Fruit fly (Drosophila melanogaster) whole organism, embryonic: Measurements from ENCODE around the gene CG17786.
A peak's percentile ranks its signal among the peaks of the same experiment; 100 is the strongest.

ENCODE experiments used
- Antp ChIP-seq: fragments of 200-800 bp; sonication (Bioruptor generic); optimal IDR thresholded peaks from 3 replicates; lab custom pipeline; 2016; ENCODE audit warnings: missing biosample characterization, missing genetic modification characterization
- CG13296 ChIP-seq: fragments of 200-800 bp; sonication (Bioruptor generic); optimal IDR thresholded peaks from 3 replicates; lab custom pipeline; 2018; ENCODE audit warnings: missing biosample characterization, mild to moderate bottlenecking, missing genetic modification characterization
- CG14050 ChIP-seq: fragments of 200-800 bp; sonication (Bioruptor generic); IDR thresholded peaks from 3 replicates; pipeline ENCODE4 v1.3.6; 2022; ENCODE audit warnings: missing biosample characterization, missing genetic modification characterization
- CG14441 ChIP-seq: fragments of 200-800 bp; sonication (Bioruptor generic); IDR thresholded peaks from 2 replicates; pipeline ENCODE4 v1.3.6; 2022; ENCODE audit warnings: missing biosample characterization, missing genetic modification characterization
- CG15073 ChIP-seq: fragments of 200-800 bp; sonication (Bioruptor generic); optimal IDR thresholded peaks from 2 replicates; lab custom pipeline; 2016; ENCODE audit warnings: missing biosample characterization, missing genetic modification characterization
- CG15601 ChIP-seq: fragments of 200-800 bp; sonication (Bioruptor generic); optimal IDR thresholded peaks from 3 replicates; lab custom pipeline; 2019; ENCODE audit warnings: missing biosample characterization, mild to moderate bottlenecking, missing genetic modification characterization, moderate library complexity
- CG15696 ChIP-seq: fragments of 200-800 bp; sonication (Bioruptor generic); optimal IDR thresholded peaks from 2 replicates; lab custom pipeline; 2019; ENCODE audit warnings: missing biosample characterization, mild to moderate bottlenecking, missing genetic modification characterization, moderate library complexity
- CG16815 ChIP-seq: fragments of 200-800 bp; sonication (Bioruptor generic); optimal IDR thresholded peaks from 3 replicates; lab custom pipeline; 2017; ENCODE audit warnings: missing biosample characterization, mild to moderate bottlenecking, missing genetic modification characterization
- CG16863 ChIP-seq: fragments of 200-800 bp; sonication (Bioruptor generic); optimal IDR thresholded peaks from 3 replicates; lab custom pipeline; 2016; ENCODE audit warnings: missing biosample characterization, missing genetic modification characterization
- CG17361 ChIP-seq: fragments of 200-800 bp; sonication (Bioruptor generic); IDR thresholded peaks from 3 replicates; pipeline ENCODE4 v1.3.6; 2022; ENCODE audit warnings: missing biosample characterization, missing genetic modification characterization
- CG30020 ChIP-seq: fragments of 200-800 bp; optimal IDR thresholded peaks from 2 replicates; lab custom pipeline; 2019; ENCODE audit warnings: missing biosample characterization, mild to moderate bottlenecking, missing genetic modification characterization, moderate library complexity
- CG32772 ChIP-seq: fragments of 200-800 bp; sonication (Bioruptor generic); IDR thresholded peaks from 2 replicates; pipeline ENCODE4 v1.3.6; 2022; ENCODE audit warnings: missing biosample characterization, missing genetic modification characterization
- CG43689 ChIP-seq: fragments of 200-800 bp; sonication (Bioruptor generic); IDR thresholded peaks from 2 replicates; pipeline ENCODE4 v1.3.6; 2022; ENCODE audit warnings: missing biosample characterization, missing genetic modification characterization
- CG6654 ChIP-seq: fragments of 200-800 bp; sonication (Bioruptor generic); optimal IDR thresholded peaks from 2 replicates; lab custom pipeline; 2017; ENCODE audit warnings: missing biosample characterization, mild to moderate bottlenecking, missing genetic modification characterization
- CG9437 ChIP-seq: fragments of 200-800 bp; sonication (Bioruptor generic); optimal IDR thresholded peaks from 2 replicates; lab custom pipeline; 2018; ENCODE audit warnings: missing biosample characterization, mild to moderate bottlenecking, missing genetic modification characterization
- CG9609 ChIP-seq: fragments of 200-800 bp; sonication (Bioruptor generic); optimal IDR thresholded peaks from 3 replicates; lab custom pipeline; 2016; ENCODE audit warnings: missing biosample characterization, missing genetic modification characterization
- Dad ChIP-seq: fragments of 200-800 bp; sonication (Bioruptor generic); optimal IDR thresholded peaks from 3 replicates; lab custom pipeline; 2016; ENCODE audit warnings: missing biosample characterization, missing genetic modification characterization
- Deaf1 ChIP-seq: fragments of 200-800 bp; optimal IDR thresholded peaks from 3 replicates; lab custom pipeline; 2019; ENCODE audit warnings: missing biosample characterization, mild to moderate bottlenecking, missing genetic modification characterization, moderate library complexity
- Dek ChIP-seq: fragments of 200-800 bp; sonication (Bioruptor generic); optimal IDR thresholded peaks from 3 replicates; lab custom pipeline; 2019; ENCODE audit warnings: missing biosample characterization, mild to moderate bottlenecking, missing genetic modification characterization, moderate library complexity
- Fer3 ChIP-seq: fragments of 200-800 bp; sonication (Bioruptor generic); optimal IDR thresholded peaks from 2 replicates; lab custom pipeline; 2018; ENCODE audit warnings: missing biosample characterization, mild to moderate bottlenecking, missing genetic modification characterization, moderate library complexity
- Hey ChIP-seq: fragments of 200-800 bp; sonication (Bioruptor generic); optimal IDR thresholded peaks from 3 replicates; lab custom pipeline; 2018; ENCODE audit warnings: missing biosample characterization, mild to moderate bottlenecking, missing genetic modification characterization
- Hr3 ChIP-seq: fragments of 200-800 bp; sonication (Bioruptor generic); optimal IDR thresholded peaks from 3 replicates; lab custom pipeline; 2016; ENCODE audit warnings: missing biosample characterization, missing genetic modification characterization
- Max ChIP-seq: fragments of 200-800 bp; sonication (Bioruptor generic); optimal IDR thresholded peaks from 2 replicates; lab custom pipeline; 2016; ENCODE audit warnings: missing biosample characterization, mild to moderate bottlenecking, missing genetic modification characterization
- Nf-YC ChIP-seq: fragments of 200-800 bp; optimal IDR thresholded peaks from 3 replicates; lab custom pipeline; 2019; ENCODE audit warnings: missing biosample characterization, mild to moderate bottlenecking, missing genetic modification characterization, moderate library complexity
- Opbp ChIP-seq: fragments of 200-800 bp; sonication (Bioruptor generic); IDR thresholded peaks from 3 replicates; pipeline ENCODE4 v1.3.6; 2022; ENCODE audit warnings: missing biosample characterization, missing genetic modification characterization; ENCODE audit not compliant: partially characterized antibody
- Sin3A ChIP-seq: fragments of >200 bp; optimal IDR thresholded peaks from 2 replicates; lab custom pipeline; 2018
- Spps ChIP-seq: fragments of 200-800 bp; sonication (Bioruptor generic); optimal IDR thresholded peaks from 2 replicates; lab custom pipeline; 2018; ENCODE audit warnings: missing biosample characterization, mild to moderate bottlenecking, missing genetic modification characterization
- Taf1 ChIP-seq: fragments of 200-800 bp; sonication (Bioruptor generic); IDR thresholded peaks from 2 replicates; pipeline ENCODE4 v1.3.6; 2022; ENCODE audit warnings: missing biosample characterization, missing genetic modification characterization
- danr ChIP-seq: fragments of 200-800 bp; sonication (Bioruptor generic); IDR thresholded peaks from 2 replicates; pipeline ENCODE4 v1.3.6; 2022; ENCODE audit warnings: missing biosample characterization, missing genetic modification characterization
- fd96Cb ChIP-seq: fragments of 200-800 bp; sonication (Bioruptor generic); optimal IDR thresholded peaks from 2 replicates; lab custom pipeline; 2018; ENCODE audit warnings: missing biosample characterization, mild to moderate bottlenecking, missing genetic modification characterization, moderate library complexity
- fu2 ChIP-seq: fragments of 200-800 bp; sonication (Bioruptor generic); optimal IDR thresholded peaks from 2 replicates; lab custom pipeline; 2016; ENCODE audit warnings: missing biosample characterization, missing genetic modification characterization
- grau ChIP-seq: fragments of 200-800 bp; optimal IDR thresholded peaks from 3 replicates; lab custom pipeline; 2019; ENCODE audit warnings: missing biosample characterization, mild to moderate bottlenecking, missing genetic modification characterization, moderate library complexity
- gro ChIP-seq: fragments of 200-800 bp; sonication (Bioruptor generic); optimal IDR thresholded peaks from 2 replicates; lab custom pipeline; 2016; ENCODE audit warnings: missing biosample characterization, missing genetic modification characterization
- klu ChIP-seq: fragments of 200-800 bp; sonication (Bioruptor generic); IDR thresholded peaks from 2 replicates; pipeline ENCODE4 v1.3.6; 2022; ENCODE audit warnings: missing biosample characterization, missing genetic modification characterization
- kni ChIP-seq: fragments of 200-800 bp; sonication (Bioruptor generic); optimal IDR thresholded peaks from 3 replicates; lab custom pipeline; 2017; ENCODE audit warnings: mild to moderate bottlenecking, missing biosample characterization, missing genetic modification reagents, missing genetic modification characterization
- lilli ChIP-seq: fragments of 200-800 bp; sonication (Bioruptor generic); optimal IDR thresholded peaks from 3 replicates; lab custom pipeline; 2016; ENCODE audit warnings: missing biosample characterization, missing genetic modification characterization
- luna ChIP-seq: fragments of 200-800 bp; sonication (Bioruptor generic); optimal IDR thresholded peaks from 2 replicates; lab custom pipeline; 2016; ENCODE audit warnings: missing biosample characterization, missing genetic modification characterization
- nau ChIP-seq: fragments of 200-800 bp; sonication (Bioruptor generic); optimal IDR thresholded peaks from 3 replicates; lab custom pipeline; 2017; ENCODE audit warnings: missing biosample characterization, mild to moderate bottlenecking, missing genetic modification characterization, missing genetic modification reagents
- odd ChIP-seq: fragments of 200-800 bp; sonication (Bioruptor generic); optimal IDR thresholded peaks from 2 replicates; lab custom pipeline; 2017; ENCODE audit warnings: missing biosample characterization, mild to moderate bottlenecking, missing genetic modification characterization
- pan ChIP-seq, 4 experiments: fragments of >200 bp in 3 of 4; fragments of 200-800 bp in 1 of 4; sonication (Bioruptor generic) in 1 of 4; optimal IDR thresholded peaks in 3 of 4; IDR thresholded peaks in 1 of 4; 2 replicates each; pipeline versions ENCODE4 v1.3.6 to Lab custom; 2017 to 2022; ENCODE audit warnings: missing biosample characterization in 2 of 4, missing genetic modification characterization in 2 of 4, mixed read lengths in 1 of 4
- pnt ChIP-seq: fragments of 200-800 bp; sonication (Bioruptor generic); optimal IDR thresholded peaks from 3 replicates; lab custom pipeline; 2016; ENCODE audit warnings: missing biosample characterization, missing genetic modification characterization
- psq ChIP-seq: fragments of 200-800 bp; sonication (Bioruptor generic); optimal IDR thresholded peaks from 2 replicates; lab custom pipeline; 2017; ENCODE audit warnings: missing biosample characterization, missing genetic modification characterization
- sc ChIP-seq, 3 experiments: fragments of >200 bp in 2 of 3; fragments of 200-800 bp in 1 of 3; sonication (Bioruptor generic) in 1 of 3; optimal IDR thresholded peaks; 2 replicates in 2 of 3; 3 replicates in 1 of 3; lab custom pipeline; 2017; ENCODE audit warnings: mild to moderate bottlenecking in 1 of 3, missing biosample characterization in 1 of 3, missing genetic modification characterization in 1 of 3, missing genetic modification reagents in 1 of 3
- slbo ChIP-seq: fragments of 200-800 bp; sonication (Bioruptor generic); IDR thresholded peaks from 2 replicates; pipeline ENCODE4 v1.3.6; 2022; ENCODE audit warnings: missing biosample characterization, missing genetic modification characterization
- sob ChIP-seq: fragments of 200-800 bp; sonication (Bioruptor generic); IDR thresholded peaks from 2 replicates; pipeline ENCODE4 v1.3.6; 2022; ENCODE audit warnings: missing biosample characterization, missing genetic modification characterization
- sr ChIP-seq: fragments of 200-800 bp; sonication (Bioruptor generic); IDR thresholded peaks from 3 replicates; pipeline ENCODE4 v1.3.6; 2022; ENCODE audit warnings: missing biosample characterization, missing genetic modification characterization
- ssp ChIP-seq: fragments of 200-800 bp; sonication (Bioruptor generic); IDR thresholded peaks from 2 replicates; pipeline ENCODE4 v1.3.6; 2022; ENCODE audit warnings: missing biosample characterization, missing genetic modification characterization
- tup ChIP-seq: fragments of 200-800 bp; sonication (Bioruptor generic); optimal IDR thresholded peaks from 2 replicates; lab custom pipeline; 2016; ENCODE audit warnings: missing biosample characterization, mild to moderate bottlenecking, missing genetic modification characterization, moderate library complexity

The CG17786 gene

dm6 chr3R:24230423-24231205, 12.1 kb upstream of the CG17786 start, which contains the start of gene mask (continued):
- peak; percentile 61; the same call in 1 of the 2 replicates for TF ChIP-seq CG32772 (GFP tag; lab: Robert Waterston, UW)
- TF ChIP-seq CG6654 (GFP tag; lab: Kevin White, UChicago): peak; percentile 51
- peak; percentile 32 for TF ChIP-seq CG30020 (tag; lab: Kevin White, UChicago)
- TF ChIP-seq sob (GFP tag; lab: Robert Waterston, UW): peak; percentile 86
- peak; percentile 58 for TF ChIP-seq CG14050 (GFP tag; lab: Robert Waterston, UW)
- peak; percentile 43 for TF ChIP-seq Sin3A
- TF ChIP-seq slbo: peak; percentile 79
- TF ChIP-seq CG16815 (GFP tag; lab: Kevin White, UChicago): peak; percentile 43
- peak; percentile 61 for TF ChIP-seq Max (GFP tag; lab: Kevin White, UChicago)
- peak; percentile 16; the same call in 1 of the 2 replicates for TF ChIP-seq danr (GFP tag; lab: Robert Waterston, UW)
- TF ChIP-seq klu (GFP tag; lab: Robert Waterston, UW): no peak
- TF ChIP-seq CG15601 (tag; lab: Kevin White, UChicago): peak; percentile 70
- peak; percentile 39 for TF ChIP-seq ssp
- TF ChIP-seq CG9609 (GFP tag; lab: Kevin White, UChicago): peak; percentile 74
- no peak for TF ChIP-seq Dek (tag; lab: Kevin White, UChicago)
- TF ChIP-seq Taf1 (GFP tag; lab: Robert Waterston, UW): peak; percentile 46; the same call in 1 of the 2 replicates
- peak; percentile 83 for TF ChIP-seq Hey (tag; lab: Kevin White, UChicago)
- peak; percentile 60; the same call in 2 of the 3 replicates for TF ChIP-seq Opbp (GFP tag; lab: Robert Waterston, UW)
- TF ChIP-seq pan (optimal IDR thresholded peaks at IDR 0.05; lab: Kevin White, UChicago): no peak
- TF ChIP-seq pan (GFP tag; optimal IDR thresholded peaks at IDR 0.05 in 1 of 2, IDR thresholded peaks at IDR 0.05 in 1 of 2): peak in 1 of 2 experiments; percentile 80
- peak; percentile 65 for TF ChIP-seq CG14441 (GFP tag; lab: Robert Waterston, UW)
- no peak for TF ChIP-seq psq (GFP tag; lab: Kevin White, UChicago)
- peak; percentile 86; the same call in 2 of the 3 replicates for TF ChIP-seq CG17361 (GFP tag; lab: Robert Waterston, UW)
- peak; percentile 45 for TF ChIP-seq Hr3 (GFP tag; lab: Kevin White, UChicago)
- TF ChIP-seq CG13296 (GFP tag; lab: Kevin White, UChicago): peak; percentile 81
- TF ChIP-seq sr: peak; percentile 83
- TF ChIP-seq Spps (tag; lab: Kevin White, UChicago): peak; percentile 66
- peak; percentile 78 for TF ChIP-seq Fer3
- TF ChIP-seq fd96Cb (tag; lab: Kevin White, UChicago): peak; percentile 4
- peak; percentile 51 for TF ChIP-seq grau (tag; lab: Kevin White, UChicago)
- no peak for TF ChIP-seq CG15073 (GFP tag; lab: Kevin White, UChicago)
- peak; percentile 70 for TF ChIP-seq kni (GFP tag; lab: Kevin White, UChicago)
- TF ChIP-seq CG9437 (GFP tag; lab: Kevin White, UChicago): peak; percentile 74
- TF ChIP-seq gro (GFP tag; lab: Kevin White, UChicago): peak; percentile 76
- peak; percentile 79 for TF ChIP-seq nau (GFP tag; lab: Kevin White, UChicago)
- TF ChIP-seq luna: peak; percentile 84
- peak; percentile 66 for TF ChIP-seq Deaf1 (tag; lab: Kevin White, UChicago)
- TF ChIP-seq Antp (GFP tag; lab: Kevin White, UChicago): peak; percentile 56
- TF ChIP-seq CG15696 (tag; lab: Kevin White, UChicago): peak; percentile 15
- peak; percentile 68 for TF ChIP-seq lilli
- peak; percentile 78 for TF ChIP-seq fu2 (GFP tag; lab: Kevin White, UChicago)
- TF ChIP-seq Nf-YC: peak; percentile 50
- peak; percentile 80 for TF ChIP-seq Dad
- peak; percentile 73 for TF ChIP-seq odd (GFP tag; lab: Kevin White, UChicago)
- peak; percentile 48; the same call in 1 of the 2 replicates for TF ChIP-seq CG43689 (GFP tag; lab: Robert Waterston, UW)
- peak; percentile 31 for TF ChIP-seq tup (GFP tag; lab: Kevin White, UChicago)
- TF ChIP-seq pnt (GFP tag; lab: Kevin White, UChicago): no peak
- no peak for TF ChIP-seq sc (optimal IDR thresholded peaks at IDR 0.05; lab: Kevin White, UChicago)
- peak; percentile 71 for TF ChIP-seq sc (GFP tag; optimal IDR thresholded peaks at IDR 0.05; lab: Kevin White, UChicago)
- peak; percentile 73 for TF ChIP-seq CG16863
